Worm (Caenorhabditis elegans) whole organism, mixed stage, embryonic: ENCODE results near the gene cts-1.

Source experiments
- M03D4.4 ChIP-seq: sonication (generic microtip); optimal IDR thresholded peaks from 2 replicates; lab custom pipeline; 2017; ENCODE audit warnings: mild to moderate bottlenecking, missing genetic modification characterization, missing compliant biosample characterization
- ceh-39 ChIP-seq: fragments of 150-350 bp; optimal IDR thresholded peaks from 2 replicates; lab custom pipeline; 2014; ENCODE audit warnings: missing biosample characterization, missing genetic modification characterization
- ceh-43 ChIP-seq: fragments of 200-800 bp; sonication (Bioruptor generic); optimal IDR thresholded peaks from 2 replicates; lab custom pipeline; 2018; ENCODE audit warnings: mild to moderate bottlenecking, missing genetic modification characterization, moderate library complexity, missing compliant biosample characterization
- ceh-83 ChIP-seq: fragments of 200-800 bp; sonication (Bioruptor generic); optimal IDR thresholded peaks from 2 replicates; lab custom pipeline; 2018; ENCODE audit warnings: mild to moderate bottlenecking, missing genetic modification characterization, missing compliant biosample characterization
- ces-1 ChIP-seq: fragments of 150-350 bp; optimal IDR thresholded peaks from 2 replicates; lab custom pipeline; 2014; ENCODE audit warnings: missing biosample characterization, missing genetic modification reagents, missing genetic modification characterization
- cnd-1 ChIP-seq: fragments of 200-800 bp; sonication (Bioruptor generic); optimal IDR thresholded peaks from 2 replicates; lab custom pipeline; 2018; ENCODE audit warnings: mild to moderate bottlenecking, missing genetic modification characterization, missing compliant biosample characterization
- drap-1 ChIP-seq: fragments of 200-800 bp; sonication (Bioruptor generic); optimal IDR thresholded peaks from 3 replicates; lab custom pipeline; 2018; ENCODE audit warnings: mild to moderate bottlenecking, missing genetic modification characterization, missing compliant biosample characterization
- elt-1 ChIP-seq: sonication (generic microtip); optimal IDR thresholded peaks from 2 replicates; lab custom pipeline; 2017; ENCODE audit warnings: missing genetic modification characterization, mild to moderate bottlenecking, missing compliant biosample characterization, antibody characterized with exemption, moderate library complexity, borderline replicate concordance; ENCODE audit not compliant: insufficient read depth
- elt-3 ChIP-seq: fragments of 150-350 bp; optimal IDR thresholded peaks from 2 replicates; lab custom pipeline; 2014; ENCODE audit warnings: missing biosample characterization, missing genetic modification characterization
- flh-1 ChIP-seq: fragments of 200-800 bp; sonication (Bioruptor generic); optimal IDR thresholded peaks from 2 replicates; lab custom pipeline; 2018; ENCODE audit warnings: mild to moderate bottlenecking, missing genetic modification characterization, moderate library complexity, missing compliant biosample characterization
- ham-2 ChIP-seq: fragments of 200-800 bp; sonication (Bioruptor generic); optimal IDR thresholded peaks from 2 replicates; lab custom pipeline; 2018; ENCODE audit warnings: mild to moderate bottlenecking, missing genetic modification characterization, missing compliant biosample characterization
- hlh-1 ChIP-seq: fragments of 150-350 bp; optimal IDR thresholded peaks from 2 replicates; lab custom pipeline; 2014; ENCODE audit warnings: missing biosample characterization, missing genetic modification reagents, missing genetic modification characterization
- lin-13 ChIP-seq: fragments of 150-350 bp; optimal IDR thresholded peaks from 2 replicates; lab custom pipeline; 2014; ENCODE audit warnings: missing biosample characterization, missing genetic modification characterization
- lin-32 ChIP-seq: fragments of 200-800 bp; sonication (Bioruptor generic); optimal IDR thresholded peaks from 2 replicates; lab custom pipeline; 2018; ENCODE audit warnings: mild to moderate bottlenecking, missing genetic modification characterization, missing compliant biosample characterization
- lsy-2 ChIP-seq: fragments of 150-350 bp; optimal IDR thresholded peaks from 2 replicates; lab custom pipeline; 2014; ENCODE audit warnings: missing biosample characterization, missing genetic modification characterization
- mab-5 ChIP-seq: fragments of 150-350 bp; optimal IDR thresholded peaks from 2 replicates; lab custom pipeline; 2014; ENCODE audit warnings: missing biosample characterization, missing genetic modification characterization
- mep-1 ChIP-seq: fragments of 150-350 bp; optimal IDR thresholded peaks from 2 replicates; lab custom pipeline; 2017; ENCODE audit warnings: missing biosample characterization, missing genetic modification reagents, missing genetic modification characterization, inconsistent platforms
- mls-2 ChIP-seq: sonication (generic microtip); optimal IDR thresholded peaks from 2 replicates; lab custom pipeline; 2016; ENCODE audit warnings: mild to moderate bottlenecking, missing genetic modification characterization, moderate library complexity, missing compliant biosample characterization
- nhr-12 ChIP-seq: fragments of 150-350 bp; optimal IDR thresholded peaks from 2 replicates; lab custom pipeline; 2014; ENCODE audit warnings: missing biosample characterization, missing genetic modification characterization
- nhr-2 ChIP-seq: fragments of 150-350 bp; optimal IDR thresholded peaks from 2 replicates; lab custom pipeline; 2014; ENCODE audit warnings: missing biosample characterization, missing genetic modification characterization
- nhr-76 ChIP-seq: sonication (generic microtip); optimal IDR thresholded peaks from 2 replicates; lab custom pipeline; 2017; ENCODE audit warnings: missing biosample characterization, missing genetic modification characterization
- pha-4 ChIP-seq: fragments of 150-350 bp; optimal IDR thresholded peaks from 2 replicates; lab custom pipeline; 2018; ENCODE audit warnings: missing biosample characterization, missing genetic modification reagents, missing genetic modification characterization
- sem-2 ChIP-seq: fragments of 200-800 bp; sonication (Bioruptor generic); optimal IDR thresholded peaks from 2 replicates; lab custom pipeline; 2018; ENCODE audit warnings: mild to moderate bottlenecking, missing genetic modification characterization, missing compliant biosample characterization
- snpc-4 ChIP-seq: fragments of 150-350 bp; optimal IDR thresholded peaks from 2 replicates; lab custom pipeline; 2014; ENCODE audit warnings: missing biosample characterization, missing genetic modification characterization
- sptf-1 ChIP-seq: sonication (generic microtip); optimal IDR thresholded peaks from 2 replicates; lab custom pipeline; 2017; ENCODE audit warnings: mild to moderate bottlenecking, missing genetic modification characterization, moderate library complexity, missing compliant biosample characterization
- tbx-8 ChIP-seq: fragments of 200-800 bp; sonication (Bioruptor generic); optimal IDR thresholded peaks from 2 replicates; lab custom pipeline; 2018; ENCODE audit warnings: mild to moderate bottlenecking, missing genetic modification characterization, moderate library complexity, missing compliant biosample characterization
- unc-120 ChIP-seq: sonication (generic microtip); optimal IDR thresholded peaks from 2 replicates; lab custom pipeline; 2017; ENCODE audit warnings: missing genetic modification characterization, missing compliant biosample characterization; ENCODE audit not compliant: poor library complexity, severe bottlenecking
- unc-39 ChIP-seq: fragments of 150-350 bp; optimal IDR thresholded peaks from 2 replicates; lab custom pipeline; 2014; ENCODE audit warnings: missing biosample characterization, missing genetic modification characterization
- unc-62 ChIP-seq: fragments of 150-350 bp; optimal IDR thresholded peaks from 2 replicates; lab custom pipeline; 2014; ENCODE audit warnings: missing biosample characterization, missing genetic modification reagents, missing genetic modification characterization
- ztf-11 ChIP-seq: fragments of 150-350 bp; optimal IDR thresholded peaks from 2 replicates; lab custom pipeline; 2014; ENCODE audit warnings: missing biosample characterization, missing genetic modification characterization

Gene cts-1

ce11 chrIII:10202894-10203871 lies 13.3 kb downstream of the cts-1 start, which contains the start of gene chc-1:
TSS of gene chc-1 (plus strand) at chrIII:10203821.
- TF ChIP-seq M03D4.4 (tag; lab: Kevin White, UChicago) (no peak), unc-120 (tag; lab: Kevin White, UChicago) (no peak), elt-3 (tag; lab: Kevin White, UChicago) (no peak), lin-13 (peak; percentile 2), hlh-1 (tag; lab: Kevin White, UChicago) (peak; percentile 13), ham-2 (GFP tag; lab: Kevin White, UChicago) (peak; percentile 52), ceh-43 (GFP tag; lab: Kevin White, UChicago) (no peak), unc-39 (no peak), mep-1 (tag; lab: Kevin White, UChicago) (no peak), flh-1 (no peak), elt-1 (no peak), pha-4 (tag; lab: Kevin White, UChicago) (peak; percentile 27)

- TF ChIP-seq cnd-1 (no peak), flh-1 (no peak), unc-62 (GFP tag; lab: Kevin White, UChicago) (no peak), lsy-2 (tag; lab: Kevin White, UChicago) (no peak), sem-2 (GFP tag; lab: Kevin White, UChicago) (no peak), hlh-1 (tag; lab: Kevin White, UChicago) (no peak), ces-1 (no peak), elt-3 (tag; lab: Kevin White, UChicago) (no peak), ceh-43 (GFP tag; lab: Kevin White, UChicago) (no peak), mls-2 (tag; lab: Kevin White, UChicago) (no peak), lin-32 (GFP tag; lab: Kevin White, UChicago) (no peak), snpc-4 (tag; lab: Kevin White, UChicago) (no peak), lin-13 (no peak), unc-120 (tag; lab: Kevin White, UChicago) (no peak), nhr-76 (tag; lab: Kevin White, UChicago) (no peak), nhr-2 (tag; lab: Kevin White, UChicago) (no peak), sptf-1 (tag; lab: Kevin White, UChicago) (no peak)
Observed at ce11 chrIII:10202391-10202790, 14.0 kb downstream of the cts-1 start.

ce11 chrIII:10201235-10201634 lies 15.2 kb downstream of the cts-1 start, which contains the start of the genes T20G5.13 and T20G5.12:
TSS of gene T20G5.13 (minus strand) at chrIII:10201335.
TSS of gene T20G5.12 (plus strand) at chrIII:10201604.
- TF ChIP-seq elt-1 (no peak), snpc-4 (tag; lab: Kevin White, UChicago) (no peak), lin-13 (no peak), tbx-8 (GFP tag; lab: Kevin White, UChicago) (no peak), mab-5 (tag; lab: Kevin White, UChicago) (no peak), flh-1 (no peak), ztf-11 (no peak), ceh-39 (tag; lab: Kevin White, UChicago) (no peak), sem-2 (GFP tag; lab: Kevin White, UChicago) (no peak), unc-39 (no peak), pha-4 (tag; lab: Kevin White, UChicago) (no peak)

- TF ChIP-seq lin-13 (no peak), hlh-1 (tag; lab: Kevin White, UChicago) (no peak), lsy-2 (tag; lab: Kevin White, UChicago) (no peak), ceh-83 (GFP tag; lab: Kevin White, UChicago) (no peak), nhr-2 (tag; lab: Kevin White, UChicago) (no peak), ceh-39 (tag; lab: Kevin White, UChicago) (no peak), M03D4.4 (tag; lab: Kevin White, UChicago) (no peak), sem-2 (GFP tag; lab: Kevin White, UChicago) (no peak), drap-1 (GFP tag; lab: Kevin White, UChicago) (no peak), mep-1 (tag; lab: Kevin White, UChicago) (no peak), mls-2 (tag; lab: Kevin White, UChicago) (no peak), nhr-12 (no peak), cnd-1 (no peak)
Observed at ce11 chrIII:10199052-10199451, 17.4 kb downstream of the cts-1 start, which contains the start of gene T20G5.8. TSS of gene T20G5.8 (plus strand) at chrIII:10199352.
